Fruit fly (Drosophila melanogaster) whole organism: Measurements from ENCODE around the gene Trxr1.

Source experiments
- pan ChIP-seq: fragments of >200 bp; optimal IDR thresholded peaks from 2 replicates; lab custom pipeline; 2017
- psq ChIP-seq: fragments of >200 bp; optimal IDR thresholded peaks from 2 replicates; lab custom pipeline; 2017

- no peak for TF ChIP-seq pan (lab: Kevin White, UChicago)
- no peak for TF ChIP-seq psq (lab: Kevin White, UChicago)
These were observed 12.2 kb upstream of the Trxr1 start for dm6 chrX:8229918-8230699.
